Worm (Caenorhabditis elegans): Measurements from ENCODE around the gene cyn-16.

DNA sequence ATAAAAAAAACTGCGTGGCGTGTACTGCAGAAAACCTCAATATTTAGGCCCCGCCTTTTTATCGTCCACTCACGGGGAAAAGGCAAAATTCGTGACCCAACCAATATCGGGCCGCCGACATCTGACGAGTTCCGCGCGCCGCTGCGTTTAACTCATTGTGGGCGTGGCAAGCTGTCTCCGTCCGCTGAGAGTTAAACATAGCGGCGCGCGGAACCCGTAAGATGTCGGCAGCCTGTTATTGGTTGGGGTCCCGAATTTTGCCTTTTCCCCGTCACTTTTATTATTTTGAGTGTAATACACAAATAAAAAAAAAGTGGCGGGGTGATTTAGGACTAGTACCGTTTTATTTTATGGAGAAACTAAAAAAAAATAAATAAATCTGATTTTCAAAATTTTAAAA is 39.8 kb upstream of the cyn-16 start:
- TF ChIP-seq ztf-29 (GFP tag; IDR thresholded peaks at IDR 0.05) (no peak), ztf-23 (GFP tag; IDR thresholded peaks at IDR 0.05) (no peak), T22C8.4 (GFP tag; IDR thresholded peaks at IDR 0.05) (no peak), tab-1 (GFP tag; IDR thresholded peaks at IDR 0.05) (no peak), med-1 (GFP tag; optimal IDR thresholded peaks at IDR 0.05; ENCODE audit: insufficient read depth) (no peak), ref-1 (GFP tag; conservative IDR thresholded peaks at IDR 0.05) (no peak), klf-2 (GFP tag; conservative IDR thresholded peaks at IDR 0.05) (no peak), flt-1 (GFP tag; IDR thresholded peaks at IDR 0.05) (0 out of 2 replicates have a peak, but pooled peaks have one; percentile 38), cog-1 (tag; optimal IDR thresholded peaks at IDR 0.05) (no peak)

All from whole organism, midembryonic.